Worm (Caenorhabditis elegans) whole organism, young adult: Measurements from ENCODE around the gene hsp-6.

Source experiments
- B0336.3 ChIP-seq: fragments of 200-800 bp; sonication (Bioruptor generic); IDR thresholded peaks from 2 replicates; pipeline ENCODE4 v1.3.6; 2022; ENCODE audit warnings: missing genetic modification characterization, missing compliant biosample characterization
- D2030.7 ChIP-seq: fragments of 200-800 bp; sonication (Bioruptor generic); IDR thresholded peaks from 2 replicates; pipeline ENCODE4 v1.3.6; 2022; ENCODE audit warnings: missing genetic modification reagents, missing genetic modification characterization, missing compliant biosample characterization
- F10E7.11 ChIP-seq: sonication (generic microtip); optimal IDR thresholded peaks from 2 replicates; lab custom pipeline; 2017; ENCODE audit warnings: mild to moderate bottlenecking, missing genetic modification characterization, moderate library complexity, missing compliant biosample characterization
- F22D6.2 ChIP-seq: sonication (generic microtip); optimal IDR thresholded peaks from 2 replicates; lab custom pipeline; 2016; ENCODE audit warnings: mild to moderate bottlenecking, missing genetic modification characterization, missing compliant biosample characterization
- F52B5.7 ChIP-seq: sonication (generic microtip); optimal IDR thresholded peaks from 2 replicates; lab custom pipeline; 2016; ENCODE audit warnings: mild to moderate bottlenecking, missing genetic modification characterization, missing compliant biosample characterization
- K12H6.12 ChIP-seq: fragments of 200-800 bp; sonication (Bioruptor generic); optimal IDR thresholded peaks from 2 replicates; lab custom pipeline; 2018; ENCODE audit warnings: mild to moderate bottlenecking, missing genetic modification characterization, missing compliant biosample characterization
- Y67H2A.10 ChIP-seq: fragments of 200-800 bp; sonication (Bioruptor generic); conservative IDR thresholded peaks from 2 replicates; pipeline ENCODE4 v1.3.6; 2022; ENCODE audit warnings: missing genetic modification reagents, missing genetic modification characterization, missing compliant biosample characterization
- akir-1 ChIP-seq: fragments of 200-800 bp; sonication (Bioruptor generic); optimal IDR thresholded peaks from 2 replicates; lab custom pipeline; 2018; ENCODE audit warnings: mild to moderate bottlenecking, missing genetic modification characterization, moderate library complexity, missing compliant biosample characterization
- athp-1 ChIP-seq: sonication (generic microtip); optimal IDR thresholded peaks from 2 replicates; lab custom pipeline; 2017; ENCODE audit warnings: mild to moderate bottlenecking, missing genetic modification characterization, missing compliant biosample characterization
- attf-3 ChIP-seq: fragments of 200-800 bp; sonication (Bioruptor generic); conservative IDR thresholded peaks from 2 replicates; pipeline ENCODE4 v1.3.6; 2022; ENCODE audit warnings: missing genetic modification reagents, missing genetic modification characterization, missing compliant biosample characterization
- bed-1 ChIP-seq: fragments of 200-800 bp; sonication (Bioruptor generic); IDR thresholded peaks from 2 replicates; pipeline ENCODE4 v1.3.6; 2022; ENCODE audit warnings: missing genetic modification reagents, missing genetic modification characterization, missing compliant biosample characterization
- ceh-100 ChIP-seq: fragments of 200-800 bp; sonication (Bioruptor generic); IDR thresholded peaks from 2 replicates; pipeline ENCODE4 v1.3.6; 2022; ENCODE audit warnings: missing genetic modification reagents, missing genetic modification characterization, missing compliant biosample characterization
- ceh-91 ChIP-seq: fragments of 200-800 bp; sonication (Bioruptor generic); IDR thresholded peaks from 2 replicates; pipeline ENCODE4 v1.3.6; 2022; ENCODE audit warnings: missing genetic modification reagents, missing genetic modification characterization, missing compliant biosample characterization
- die-1 ChIP-seq: sonication (generic microtip); optimal IDR thresholded peaks from 2 replicates; lab custom pipeline; 2016; ENCODE audit warnings: missing genotype, mild to moderate bottlenecking, missing genetic modification characterization, missing compliant biosample characterization
- dpff-1 ChIP-seq: sonication (generic microtip); optimal IDR thresholded peaks from 2 replicates; lab custom pipeline; 2017; ENCODE audit warnings: mild to moderate bottlenecking, missing genetic modification characterization, missing compliant biosample characterization
- egl-44 ChIP-seq: fragments of 200-800 bp; sonication (Bioruptor generic); IDR thresholded peaks from 2 replicates; pipeline ENCODE4 v1.3.6; 2022; ENCODE audit warnings: missing genetic modification reagents, missing genetic modification characterization, missing compliant biosample characterization
- egrh-3 ChIP-seq: fragments of 200-800 bp; sonication (Bioruptor generic); IDR thresholded peaks from 2 replicates; pipeline ENCODE4 v1.3.6; 2022; ENCODE audit warnings: missing genetic modification reagents, missing genetic modification characterization, missing compliant biosample characterization
- ets-4 ChIP-seq: fragments of 200-800 bp; sonication (Bioruptor generic); optimal IDR thresholded peaks from 2 replicates; lab custom pipeline; 2018; ENCODE audit warnings: mild to moderate bottlenecking, missing genetic modification characterization, missing compliant biosample characterization
- fkh-3 ChIP-seq: sonication (generic microtip); optimal IDR thresholded peaks from 2 replicates; lab custom pipeline; 2016; ENCODE audit warnings: mild to moderate bottlenecking, missing genetic modification characterization, missing compliant biosample characterization
- hmg-1.2 ChIP-seq: fragments of 200-800 bp; sonication (Bioruptor generic); IDR thresholded peaks from 2 replicates; pipeline ENCODE4 v1.3.6; 2022; ENCODE audit warnings: missing genetic modification reagents, missing genetic modification characterization, missing compliant biosample characterization
- lag-1 ChIP-seq: fragments of 200-800 bp; sonication (Bioruptor generic); IDR thresholded peaks from 2 replicates; pipeline ENCODE4 v1.3.6; 2022; ENCODE audit warnings: missing genetic modification reagents, missing genetic modification characterization, missing compliant biosample characterization
- lin-26 ChIP-seq: fragments of 200-800 bp; sonication (Bioruptor generic); IDR thresholded peaks from 2 replicates; pipeline ENCODE4 v1.3.6; 2022; ENCODE audit warnings: missing genetic modification reagents, missing genetic modification characterization, missing compliant biosample characterization
- lin-54 ChIP-seq: fragments of 200-800 bp; sonication (Bioruptor generic); optimal IDR thresholded peaks from 2 replicates; lab custom pipeline; 2018; ENCODE audit warnings: mild to moderate bottlenecking, missing genetic modification characterization, missing compliant biosample characterization
- lsl-1 ChIP-seq: fragments of 200-800 bp; sonication (Bioruptor generic); optimal IDR thresholded peaks from 2 replicates; lab custom pipeline; 2018; ENCODE audit warnings: mild to moderate bottlenecking, missing genetic modification characterization, moderate library complexity, missing compliant biosample characterization
- madf-10 ChIP-seq: sonication (generic microtip); optimal IDR thresholded peaks from 2 replicates; lab custom pipeline; 2016; ENCODE audit warnings: mild to moderate bottlenecking, missing genetic modification characterization, missing compliant biosample characterization
- madf-3 ChIP-seq: fragments of 200-800 bp; sonication (Bioruptor generic); IDR thresholded peaks from 2 replicates; pipeline ENCODE4 v1.3.6; 2022; ENCODE audit warnings: missing genetic modification reagents, missing genetic modification characterization, missing compliant biosample characterization
- madf-6 ChIP-seq: fragments of 200-800 bp; sonication (Bioruptor generic); IDR thresholded peaks from 2 replicates; pipeline ENCODE4 v1.3.6; 2022; ENCODE audit warnings: missing genetic modification reagents, missing genetic modification characterization, missing compliant biosample characterization
- nfya-1 ChIP-seq: sonication (generic microtip); optimal IDR thresholded peaks from 2 replicates; lab custom pipeline; 2017; ENCODE audit warnings: antibody characterized with exemption, missing compliant biosample characterization, missing genetic modification characterization, borderline replicate concordance; ENCODE audit not compliant: insufficient read depth
- nfyb-1 ChIP-seq: fragments of 200-800 bp; sonication (Bioruptor generic); IDR thresholded peaks from 2 replicates; pipeline ENCODE4 v1.3.6; 2022; ENCODE audit warnings: missing genetic modification reagents, missing genetic modification characterization, missing compliant biosample characterization
- nhr-120 ChIP-seq: fragments of 200-800 bp; sonication (Bioruptor generic); IDR thresholded peaks from 2 replicates; pipeline ENCODE4 v1.3.6; 2022; ENCODE audit warnings: missing genetic modification characterization, missing compliant biosample characterization
- nhr-27 ChIP-seq: fragments of 200-800 bp; sonication (Bioruptor generic); optimal IDR thresholded peaks from 2 replicates; lab custom pipeline; 2018; ENCODE audit warnings: mild to moderate bottlenecking, missing genetic modification characterization, moderate library complexity, missing compliant biosample characterization
- pbrm-1 ChIP-seq: fragments of 200-800 bp; sonication (Bioruptor generic); IDR thresholded peaks from 2 replicates; pipeline ENCODE4 v1.3.6; 2022; ENCODE audit warnings: missing genetic modification reagents, missing genetic modification characterization, missing compliant biosample characterization
- pha-4 ChIP-seq: fragments of 150-350 bp; sonication (generic microtip); optimal IDR thresholded peaks from 2 replicates; lab custom pipeline; 2014; ENCODE audit warnings: missing biosample characterization, missing genetic modification reagents, missing genetic modification characterization
- rcor-1 ChIP-seq: fragments of 200-800 bp; sonication (Bioruptor generic); IDR thresholded peaks from 2 replicates; pipeline ENCODE4 v1.3.6; 2022; ENCODE audit warnings: missing genetic modification reagents, missing genetic modification characterization, missing compliant biosample characterization
- sdz-38 ChIP-seq: sonication (generic microtip); optimal IDR thresholded peaks from 2 replicates; lab custom pipeline; 2016; ENCODE audit warnings: missing genotype, missing genetic modification characterization, missing compliant biosample characterization
- sea-2 ChIP-seq: fragments of 200-800 bp; sonication (Bioruptor generic); IDR thresholded peaks from 2 replicates; pipeline ENCODE4 v1.3.6; 2022; ENCODE audit warnings: missing genetic modification characterization, missing compliant biosample characterization
- snpc-1.3 ChIP-seq: sonication (generic microtip); optimal IDR thresholded peaks from 2 replicates; lab custom pipeline; 2017; ENCODE audit warnings: missing genetic modification characterization, mild to moderate bottlenecking, missing compliant biosample characterization, antibody characterized with exemption, moderate library complexity, missing genotype, missing genetic modification reagents; ENCODE audit not compliant: insufficient read depth
- tbp1 ChIP-seq: fragments of 200-800 bp; sonication (Bioruptor generic); optimal IDR thresholded peaks from 2 replicates; lab custom pipeline; 2018; ENCODE audit warnings: mild to moderate bottlenecking, missing genetic modification characterization, missing compliant biosample characterization
- unc-62 ChIP-seq: fragments of 150-350 bp; optimal IDR thresholded peaks from 2 replicates; lab custom pipeline; 2014; ENCODE audit warnings: missing biosample characterization, missing genetic modification reagents, missing genetic modification characterization
- zfh-2 ChIP-seq: fragments of 200-800 bp; sonication (Bioruptor generic); conservative IDR thresholded peaks from 2 replicates; pipeline ENCODE4 v1.3.6; 2022; ENCODE audit warnings: missing genetic modification reagents, missing genetic modification characterization, missing compliant biosample characterization
- ztf-18 ChIP-seq: sonication (generic microtip); optimal IDR thresholded peaks from 2 replicates; lab custom pipeline; 2016; ENCODE audit warnings: missing genotype, mild to moderate bottlenecking, missing genetic modification characterization, missing compliant biosample characterization
- ztf-25 ChIP-seq: fragments of 200-800 bp; sonication (Bioruptor generic); IDR thresholded peaks from 2 replicates; pipeline ENCODE4 v1.3.6; 2022; ENCODE audit warnings: missing genetic modification reagents, missing genetic modification characterization, missing compliant biosample characterization
- ztf-6 ChIP-seq: fragments of 200-800 bp; sonication (Bioruptor generic); IDR thresholded peaks from 2 replicates; pipeline ENCODE4 v1.3.6; 2022; ENCODE audit warnings: missing genetic modification reagents, missing genetic modification characterization, missing compliant biosample characterization

The hsp-6 gene

ce11 chrV:4826710-4827380 lies at the start of gene hsp-6, which contains the start of gene C37H5.5 (continued):
- TF ChIP-seq ceh-91 (GFP tag; lab: Robert Waterston, UW): peak; percentile 59; the same call in 1 of the 2 replicates
- TF ChIP-seq akir-1: no peak
- TF ChIP-seq lag-1 (GFP tag; lab: Robert Waterston, UW): no peak
- no peak for TF ChIP-seq F22D6.2 (tag; lab: Kevin White, UChicago)
- TF ChIP-seq tbp1: peak; percentile 67
- TF ChIP-seq pbrm-1 (GFP tag; lab: Robert Waterston, UW): peak; percentile 85
- peak; percentile 72 for TF ChIP-seq D2030.7 (GFP tag; lab: Robert Waterston, UW)
- TF ChIP-seq sdz-38 (tag; lab: Kevin White, UChicago): no peak
- no peak for TF ChIP-seq die-1
- no peak for TF ChIP-seq attf-3 (GFP tag; lab: Robert Waterston, UW)
- peak; percentile 73 for TF ChIP-seq athp-1 (tag; lab: Kevin White, UChicago)
- peak; percentile 81 for TF ChIP-seq nfyb-1 (GFP tag; lab: Robert Waterston, UW)
- TF ChIP-seq lin-54 (GFP tag; lab: Kevin White, UChicago): peak; percentile 80
- peak; percentile 79 for TF ChIP-seq B0336.3
- no peak for TF ChIP-seq unc-62 (GFP tag; lab: Kevin White, UChicago)
- TF ChIP-seq ztf-25 (GFP tag; lab: Robert Waterston, UW): no peak
- no peak for TF ChIP-seq egl-44 (GFP tag; lab: Robert Waterston, UW)
- TF ChIP-seq nfya-1 (tag; lab: Kevin White, UChicago): no peak
- TF ChIP-seq ets-4 (GFP tag; lab: Kevin White, UChicago): no peak
- TF ChIP-seq sea-2 (GFP tag; lab: Robert Waterston, UW): no peak
- no peak for TF ChIP-seq zfh-2 (GFP tag; lab: Robert Waterston, UW)
- TF ChIP-seq lsl-1: peak; percentile 91
- peak; percentile 47 for TF ChIP-seq ztf-18
- peak; percentile 55 for TF ChIP-seq snpc-1.3 (tag; lab: Kevin White, UChicago)
- no peak for TF ChIP-seq madf-3 (GFP tag; lab: Robert Waterston, UW)
- peak; percentile 64; the same call in 1 of the 2 replicates for TF ChIP-seq lin-26 (GFP tag; lab: Robert Waterston, UW)
- peak; percentile 78 for TF ChIP-seq rcor-1 (GFP tag; lab: Robert Waterston, UW)
- no peak for TF ChIP-seq fkh-3 (tag; lab: Kevin White, UChicago)
- 0 out of 2 replicates have a peak, but pooled peaks have one; percentile 30 for TF ChIP-seq ztf-6 (GFP tag; lab: Robert Waterston, UW)
- TF ChIP-seq F10E7.11 (tag; lab: Kevin White, UChicago): no peak
- no peak for TF ChIP-seq pha-4 (tag; lab: Kevin White, UChicago)
- no peak for TF ChIP-seq bed-1 (GFP tag; lab: Robert Waterston, UW)
- peak; percentile 70 for TF ChIP-seq hmg-1.2 (GFP tag; lab: Robert Waterston, UW)

- TF ChIP-seq nhr-27 (no peak), lsl-1 (no peak), athp-1 (tag; lab: Kevin White, UChicago) (no peak), dpff-1 (tag; lab: Kevin White, UChicago) (no peak), madf-6 (GFP tag; lab: Robert Waterston, UW) (no peak), nhr-120 (GFP tag; lab: Robert Waterston, UW) (no peak), Y67H2A.10 (no peak), ceh-100 (GFP tag; lab: Robert Waterston, UW) (no peak), K12H6.12 (no peak), zfh-2 (GFP tag; lab: Robert Waterston, UW) (no peak), attf-3 (GFP tag; lab: Robert Waterston, UW) (no peak), F52B5.7 (tag; lab: Kevin White, UChicago) (no peak), lin-54 (GFP tag; lab: Kevin White, UChicago) (no peak), egrh-3 (no peak), madf-10 (tag; lab: Kevin White, UChicago) (no peak)
Observed at ce11 chrV:4871992-4872391, 45.4 kb upstream of the hsp-6 start, which contains the start of gene srd-33. Gene srd-33, plus strand, starts transcription at chrV:4872292.
